Worm (Caenorhabditis elegans) whole organism, young adult: ENCODE data around the gene gcy-29.

ENCODE experiments used
- B0336.3 ChIP-seq: fragments of 200-800 bp; sonication (Bioruptor generic); IDR thresholded peaks from 2 replicates; pipeline ENCODE4 v1.3.6; 2022; ENCODE audit warnings: missing genetic modification characterization, missing compliant biosample characterization
- F57C9.4 ChIP-seq: sonication (generic microtip); optimal IDR thresholded peaks from 2 replicates; lab custom pipeline; 2017; ENCODE audit warnings: mild to moderate bottlenecking, missing genetic modification characterization, missing compliant biosample characterization
- K12H6.12 ChIP-seq: fragments of 200-800 bp; sonication (Bioruptor generic); optimal IDR thresholded peaks from 2 replicates; lab custom pipeline; 2018; ENCODE audit warnings: mild to moderate bottlenecking, missing genetic modification characterization, missing compliant biosample characterization
- Y53F4B.3 ChIP-seq: fragments of 200-800 bp; sonication (Bioruptor generic); IDR thresholded peaks from 2 replicates; pipeline ENCODE4 v1.3.6; 2022; ENCODE audit warnings: missing genetic modification reagents, missing genetic modification characterization, missing compliant biosample characterization
- Y53G8AR.9 ChIP-seq: fragments of 200-800 bp; sonication (Bioruptor generic); conservative IDR thresholded peaks from 2 replicates; pipeline ENCODE4 v1.3.6; 2022; ENCODE audit warnings: missing genetic modification reagents, missing genetic modification characterization, missing compliant biosample characterization
- Y79H2A.3 ChIP-seq: fragments of 200-800 bp; sonication (Bioruptor generic); conservative IDR thresholded peaks from 2 replicates; pipeline ENCODE4 v1.3.6; 2022; ENCODE audit warnings: missing genetic modification reagents, missing genetic modification characterization, missing compliant biosample characterization
- ZK185.1 ChIP-seq: sonication (generic microtip); optimal IDR thresholded peaks from 2 replicates; lab custom pipeline; 2016; ENCODE audit warnings: mild to moderate bottlenecking, missing genetic modification characterization, missing compliant biosample characterization; ENCODE audit not compliant: poor library complexity, severe bottlenecking
- ama-1 ChIP-seq, 3 experiments: fragments of 150-350 bp in 1 of 3; sonication (generic microtip) in 2 of 3; optimal IDR thresholded peaks; 2 replicates each; lab custom pipeline; 2014 to 2018; ENCODE audit warnings: missing biosample characterization in 2 of 3, missing genetic modification characterization in 2 of 3, missing genetic modification reagents in 2 of 3
- aptf-3 ChIP-seq: fragments of 200-800 bp; sonication (Bioruptor generic); IDR thresholded peaks from 2 replicates; pipeline ENCODE4 v1.3.6; 2022; ENCODE audit warnings: missing genetic modification characterization, missing compliant biosample characterization
- attf-3 ChIP-seq: fragments of 200-800 bp; sonication (Bioruptor generic); conservative IDR thresholded peaks from 2 replicates; pipeline ENCODE4 v1.3.6; 2022; ENCODE audit warnings: missing genetic modification reagents, missing genetic modification characterization, missing compliant biosample characterization
- bed-2 ChIP-seq: fragments of 200-800 bp; sonication (Bioruptor generic); IDR thresholded peaks from 2 replicates; pipeline ENCODE4 v1.3.6; 2022; ENCODE audit warnings: missing genetic modification reagents, missing genetic modification characterization, missing compliant biosample characterization
- ceh-27 ChIP-seq: fragments of 200-800 bp; sonication (Bioruptor generic); optimal IDR thresholded peaks from 2 replicates; lab custom pipeline; 2018; ENCODE audit warnings: mild to moderate bottlenecking, missing genetic modification characterization, moderate library complexity, missing compliant biosample characterization
- ceh-91 ChIP-seq: fragments of 200-800 bp; sonication (Bioruptor generic); IDR thresholded peaks from 2 replicates; pipeline ENCODE4 v1.3.6; 2022; ENCODE audit warnings: missing genetic modification reagents, missing genetic modification characterization, missing compliant biosample characterization
- efl-1 ChIP-seq: fragments of 150-350 bp; optimal IDR thresholded peaks from 2 replicates; lab custom pipeline; 2014; ENCODE audit warnings: missing biosample characterization, missing genetic modification reagents, missing genetic modification characterization
- egl-44 ChIP-seq: fragments of 200-800 bp; sonication (Bioruptor generic); IDR thresholded peaks from 2 replicates; pipeline ENCODE4 v1.3.6; 2022; ENCODE audit warnings: missing genetic modification reagents, missing genetic modification characterization, missing compliant biosample characterization
- ekl-4 ChIP-seq: fragments of 200-800 bp; sonication (Bioruptor generic); IDR thresholded peaks from 2 replicates; pipeline ENCODE4 v1.3.6; 2022; ENCODE audit warnings: missing genetic modification reagents, missing genetic modification characterization, missing compliant biosample characterization
- fkh-3 ChIP-seq: sonication (generic microtip); optimal IDR thresholded peaks from 2 replicates; lab custom pipeline; 2016; ENCODE audit warnings: mild to moderate bottlenecking, missing genetic modification characterization, missing compliant biosample characterization
- hmg-20 ChIP-seq: fragments of 200-800 bp; sonication (Bioruptor generic); IDR thresholded peaks from 2 replicates; pipeline ENCODE4 v1.3.6; 2022; ENCODE audit warnings: missing genetic modification reagents, missing genetic modification characterization, missing compliant biosample characterization
- lin-26 ChIP-seq: fragments of 200-800 bp; sonication (Bioruptor generic); IDR thresholded peaks from 2 replicates; pipeline ENCODE4 v1.3.6; 2022; ENCODE audit warnings: missing genetic modification reagents, missing genetic modification characterization, missing compliant biosample characterization
- lin-35 ChIP-seq, 3 experiments: fragments of 150-350 bp in 2 of 3; sonication (generic microtip) in 1 of 3; optimal IDR thresholded peaks; 2 replicates each; lab custom pipeline; 2014 to 2018; ENCODE audit warnings: missing biosample characterization in 3 of 3, missing genetic modification characterization in 3 of 3, missing genetic modification reagents in 3 of 3
- lin-54 ChIP-seq: fragments of 200-800 bp; sonication (Bioruptor generic); optimal IDR thresholded peaks from 2 replicates; lab custom pipeline; 2018; ENCODE audit warnings: mild to moderate bottlenecking, missing genetic modification characterization, missing compliant biosample characterization
- madf-10 ChIP-seq: sonication (generic microtip); optimal IDR thresholded peaks from 2 replicates; lab custom pipeline; 2016; ENCODE audit warnings: mild to moderate bottlenecking, missing genetic modification characterization, missing compliant biosample characterization
- madf-6 ChIP-seq: fragments of 200-800 bp; sonication (Bioruptor generic); IDR thresholded peaks from 2 replicates; pipeline ENCODE4 v1.3.6; 2022; ENCODE audit warnings: missing genetic modification reagents, missing genetic modification characterization, missing compliant biosample characterization
- mcd-1 ChIP-seq: fragments of 200-800 bp; sonication (Bioruptor generic); IDR thresholded peaks from 2 replicates; pipeline ENCODE4 v1.3.6; 2022; ENCODE audit warnings: missing genetic modification reagents, missing genetic modification characterization, missing compliant biosample characterization
- nhr-27 ChIP-seq: fragments of 200-800 bp; sonication (Bioruptor generic); optimal IDR thresholded peaks from 2 replicates; lab custom pipeline; 2018; ENCODE audit warnings: mild to moderate bottlenecking, missing genetic modification characterization, moderate library complexity, missing compliant biosample characterization
- rpc-1 ChIP-seq, 2 experiments: fragments of 150-350 bp in 1 of 2; sonication (generic microtip) in 1 of 2; optimal IDR thresholded peaks; 2 replicates each; lab custom pipeline; 2014 to 2018; ENCODE audit warnings: missing biosample characterization in 1 of 2, missing genetic modification characterization in 1 of 2, missing genetic modification reagents in 1 of 2, missing genotype in 1 of 2
- somi-1 ChIP-seq: fragments of 200-800 bp; sonication (Bioruptor generic); optimal IDR thresholded peaks from 2 replicates; lab custom pipeline; 2018; ENCODE audit warnings: mild to moderate bottlenecking, missing genetic modification characterization, missing compliant biosample characterization
- tlf-1 ChIP-seq: fragments of 200-800 bp; sonication (Bioruptor generic); optimal IDR thresholded peaks from 2 replicates; lab custom pipeline; 2018; ENCODE audit warnings: mild to moderate bottlenecking, missing genetic modification characterization, missing compliant biosample characterization
- zfh-2 ChIP-seq: fragments of 200-800 bp; sonication (Bioruptor generic); conservative IDR thresholded peaks from 2 replicates; pipeline ENCODE4 v1.3.6; 2022; ENCODE audit warnings: missing genetic modification reagents, missing genetic modification characterization, missing compliant biosample characterization
- zim-3 ChIP-seq: sonication (generic microtip); optimal IDR thresholded peaks from 2 replicates; lab custom pipeline; 2017; ENCODE audit warnings: mild to moderate bottlenecking, missing genetic modification characterization, moderate library complexity, missing compliant biosample characterization
- ztf-22 ChIP-seq: fragments of 200-800 bp; sonication (Bioruptor generic); optimal IDR thresholded peaks from 2 replicates; lab custom pipeline; 2018; ENCODE audit warnings: mild to moderate bottlenecking, missing genetic modification characterization, moderate library complexity, missing compliant biosample characterization
- ztf-28 ChIP-seq: fragments of 200-800 bp; sonication (Bioruptor generic); IDR thresholded peaks from 2 replicates; pipeline ENCODE4 v1.3.6; 2022; ENCODE audit warnings: missing genetic modification reagents, missing genetic modification characterization, missing compliant biosample characterization

The gcy-29 gene

DNA sequence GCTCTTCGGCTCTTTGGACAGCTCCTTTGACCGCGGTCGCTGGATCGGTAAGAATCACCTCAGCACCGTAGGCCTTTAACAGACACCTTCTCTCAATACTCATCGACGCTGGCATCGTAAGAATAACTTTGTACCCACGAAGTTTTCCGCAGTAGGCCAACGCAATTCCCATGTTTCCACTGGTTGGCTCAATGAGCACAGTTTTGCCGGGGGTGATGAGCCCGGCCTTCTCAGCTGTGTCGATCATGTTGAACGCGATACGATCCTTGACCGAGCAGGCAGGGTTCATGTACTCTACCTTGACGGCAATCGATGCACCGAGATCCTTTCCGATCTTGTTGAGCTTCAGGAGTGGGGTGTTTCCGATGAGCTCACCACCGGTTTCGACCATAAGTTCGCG is 54.6 kb downstream of the gcy-29 start (continued):
- no peak for TF ChIP-seq egl-44 (GFP tag; lab: Robert Waterston, UW)
- TF ChIP-seq zfh-2 (GFP tag; lab: Robert Waterston, UW), result peak; percentile 52; the same call in 1 of the 2 replicates
- TF ChIP-seq attf-3 (GFP tag; lab: Robert Waterston, UW), result no peak
- 0 out of 2 replicates have a peak, but pooled peaks have one; percentile 11 for TF ChIP-seq ekl-4
- no peak for TF ChIP-seq efl-1 (GFP tag; lab: Kevin White, UChicago)
- no peak for TF ChIP-seq Y53G8AR.9 (GFP tag; lab: Robert Waterston, UW)
- no peak for TF ChIP-seq ztf-28 (GFP tag; lab: Robert Waterston, UW)
- no peak for TF ChIP-seq fkh-3 (tag; lab: Kevin White, UChicago)
- no peak for TF ChIP-seq Y79H2A.3 (GFP tag; lab: Robert Waterston, UW)
- no peak for TF ChIP-seq rpc-1 (optimal IDR thresholded peaks at IDR 0.05; lab: Kevin White, UChicago)
- TF ChIP-seq rpc-1 (tag; optimal IDR thresholded peaks at IDR 0.05; lab: Kevin White, UChicago), result no peak
- TF ChIP-seq lin-26 (GFP tag; lab: Robert Waterston, UW), result peak; percentile 57; the same call in 1 of the 2 replicates
- TF ChIP-seq ztf-22 (GFP tag; lab: Kevin White, UChicago), result no peak
- no peak for TF ChIP-seq Y53F4B.3
- TF ChIP-seq ceh-27 (GFP tag; lab: Kevin White, UChicago), result no peak
- no peak for TF ChIP-seq hmg-20 (GFP tag; lab: Robert Waterston, UW)
- TF ChIP-seq mcd-1 (GFP tag; lab: Robert Waterston, UW), result 0 out of 2 replicates have a peak, but pooled peaks have one; percentile 12
- no peak for TF ChIP-seq lin-54 (GFP tag; lab: Kevin White, UChicago)
- no peak for TF ChIP-seq ZK185.1 (tag; lab: Kevin White, UChicago)
- no peak for TF ChIP-seq K12H6.12 (tag; lab: Kevin White, UChicago)
- TF ChIP-seq ama-1 (optimal IDR thresholded peaks at IDR 0.05; lab: Kevin White, UChicago), result peak; percentile 31
- TF ChIP-seq ama-1 (GFP tag; optimal IDR thresholded peaks at IDR 0.05; lab: Kevin White, UChicago), result no peak
- TF ChIP-seq bed-2 (GFP tag; lab: Robert Waterston, UW), result no peak
- no peak for TF ChIP-seq madf-10 (tag; lab: Kevin White, UChicago)
- TF ChIP-seq ceh-91 (GFP tag; lab: Robert Waterston, UW), result no peak
- no peak for TF ChIP-seq somi-1
- no peak for TF ChIP-seq zim-3 (tag; lab: Kevin White, UChicago)

ce11 chrII:14492592-14493196 is 55.9 kb downstream of the gcy-29 start:
- TF ChIP-seq madf-6 (GFP tag; lab: Robert Waterston, UW), result no peak
- TF ChIP-seq lin-26 (GFP tag; lab: Robert Waterston, UW), result 0 out of 2 replicates have a peak, but pooled peaks have one; percentile 4
- no peak for TF ChIP-seq Y53G8AR.9 (GFP tag; lab: Robert Waterston, UW)
- no peak for TF ChIP-seq B0336.3 (GFP tag; lab: Robert Waterston, UW)
- no peak for TF ChIP-seq tlf-1
- no peak for TF ChIP-seq aptf-3 (GFP tag; lab: Robert Waterston, UW)
- TF ChIP-seq ama-1 (optimal IDR thresholded peaks at IDR 0.05; lab: Kevin White, UChicago), result peak; percentile 69
- no peak for TF ChIP-seq ama-1 (GFP tag; optimal IDR thresholded peaks at IDR 0.05; lab: Kevin White, UChicago)
- no peak for TF ChIP-seq fkh-3 (tag; lab: Kevin White, UChicago)
- no peak for TF ChIP-seq nhr-27 (tag; lab: Kevin White, UChicago)
- no peak for TF ChIP-seq F57C9.4 (tag; lab: Kevin White, UChicago)
- TF ChIP-seq lin-35 (GFP tag; optimal IDR thresholded peaks at IDR 0.05; lab: Kevin White, UChicago), result peak in 1 of 3 experiments; percentile 15
